Fruit fly (Drosophila melanogaster) whole organism, embryonic: ENCODE data around the gene CtsF.

Experiments
- Ada2b ChIP-seq: fragments of 200-800 bp; sonication (Bioruptor generic); IDR thresholded peaks from 2 replicates; pipeline ENCODE4 v1.3.6; 2022; ENCODE audit warnings: missing biosample characterization, missing genetic modification characterization
- CG10462 ChIP-seq: fragments of 200-800 bp; sonication (Bioruptor generic); optimal IDR thresholded peaks from 2 replicates; lab custom pipeline; 2016; ENCODE audit warnings: missing biosample characterization, missing genetic modification characterization
- CG11085 ChIP-seq: fragments of 200-800 bp; sonication (Bioruptor generic); IDR thresholded peaks from 2 replicates; pipeline ENCODE4 v1.3.6; 2022; ENCODE audit warnings: missing biosample characterization, missing genetic modification characterization
- CG11093 ChIP-seq: fragments of 200-800 bp; sonication (Bioruptor generic); IDR thresholded peaks from 3 replicates; pipeline ENCODE4 v1.3.6; 2022; ENCODE audit warnings: missing biosample characterization, missing genetic modification characterization
- CG12299 ChIP-seq: fragments of 200-800 bp; sonication (Bioruptor generic); optimal IDR thresholded peaks from 2 replicates; lab custom pipeline; 2018; ENCODE audit warnings: missing biosample characterization, mild to moderate bottlenecking, missing genetic modification characterization
- CG12744 ChIP-seq: fragments of 200-800 bp; sonication (Bioruptor generic); optimal IDR thresholded peaks from 2 replicates; lab custom pipeline; 2016; ENCODE audit warnings: missing biosample characterization, missing genetic modification characterization
- CG15601 ChIP-seq: fragments of 200-800 bp; sonication (Bioruptor generic); optimal IDR thresholded peaks from 3 replicates; lab custom pipeline; 2019; ENCODE audit warnings: missing biosample characterization, mild to moderate bottlenecking, missing genetic modification characterization, moderate library complexity
- CG2116 ChIP-seq: fragments of 200-800 bp; sonication (Bioruptor generic); optimal IDR thresholded peaks from 3 replicates; lab custom pipeline; 2018; ENCODE audit warnings: missing biosample characterization, mild to moderate bottlenecking, missing genetic modification characterization
- CG2202 ChIP-seq: fragments of 200-800 bp; sonication (Bioruptor generic); optimal IDR thresholded peaks from 2 replicates; lab custom pipeline; 2018; ENCODE audit warnings: missing biosample characterization, mild to moderate bottlenecking, missing genetic modification characterization
- CG31224 ChIP-seq: fragments of 200-800 bp; sonication (Bioruptor generic); IDR thresholded peaks from 2 replicates; pipeline ENCODE4 v1.3.6; 2022; ENCODE audit warnings: missing biosample characterization, missing genetic modification characterization
- CG31388 ChIP-seq: fragments of 200-800 bp; sonication (Bioruptor generic); optimal IDR thresholded peaks from 2 replicates; lab custom pipeline; 2016; ENCODE audit warnings: missing biosample characterization, missing genetic modification characterization
- CG4404 ChIP-seq: fragments of 200-800 bp; sonication (Bioruptor generic); IDR thresholded peaks from 2 replicates; pipeline ENCODE4 v1.3.6; 2022; ENCODE audit warnings: missing biosample characterization, missing genetic modification characterization
- CG4424 ChIP-seq: fragments of 200-800 bp; sonication (Bioruptor generic); optimal IDR thresholded peaks from 3 replicates; lab custom pipeline; 2016; ENCODE audit warnings: missing biosample characterization, missing genetic modification characterization
- CG6654 ChIP-seq: fragments of 200-800 bp; sonication (Bioruptor generic); optimal IDR thresholded peaks from 2 replicates; lab custom pipeline; 2017; ENCODE audit warnings: missing biosample characterization, mild to moderate bottlenecking, missing genetic modification characterization
- CG6765 ChIP-seq: fragments of 200-800 bp; sonication (Bioruptor generic); optimal IDR thresholded peaks from 3 replicates; lab custom pipeline; 2017; ENCODE audit warnings: missing biosample characterization, mild to moderate bottlenecking, missing genetic modification characterization
- CG6854 ChIP-seq: fragments of 200-800 bp; sonication (Bioruptor generic); optimal IDR thresholded peaks from 3 replicates; lab custom pipeline; 2017; ENCODE audit warnings: missing biosample characterization, mild to moderate bottlenecking, missing genetic modification characterization
- CG7928 ChIP-seq: fragments of 200-800 bp; sonication (Bioruptor generic); optimal IDR thresholded peaks from 2 replicates; lab custom pipeline; 2017; ENCODE audit warnings: missing biosample characterization, mild to moderate bottlenecking, missing genetic modification characterization
- CG9215 ChIP-seq: fragments of 200-800 bp; sonication (Bioruptor generic); IDR thresholded peaks from 2 replicates; pipeline ENCODE4 v1.3.6; 2022; ENCODE audit warnings: missing biosample characterization, missing genetic modification characterization
- CG9932 ChIP-seq: fragments of 200-800 bp; sonication (Bioruptor generic); IDR thresholded peaks from 2 replicates; pipeline ENCODE4 v1.3.6; 2022; ENCODE audit warnings: missing biosample characterization, missing genetic modification characterization
- E2f2 ChIP-seq: fragments of 200-800 bp; sonication (Bioruptor generic); IDR thresholded peaks from 2 replicates; pipeline ENCODE4 v1.3.6; 2022; ENCODE audit warnings: missing biosample characterization, missing genetic modification characterization
- ERR ChIP-seq: fragments of 200-800 bp; sonication (Bioruptor generic); optimal IDR thresholded peaks from 2 replicates; lab custom pipeline; 2016; ENCODE audit warnings: missing biosample characterization, missing genetic modification characterization
- GATAe ChIP-seq: fragments of 200-800 bp; sonication (Bioruptor generic); conservative IDR thresholded peaks from 2 replicates; pipeline ENCODE4 v1.3.6; 2022; ENCODE audit warnings: missing biosample characterization, missing genetic modification characterization
- Hmx ChIP-seq: fragments of 200-800 bp; sonication (Bioruptor generic); optimal IDR thresholded peaks from 2 replicates; lab custom pipeline; 2016; ENCODE audit warnings: missing biosample characterization, missing genetic modification characterization
- Kr ChIP-seq: fragments of 200-800 bp; sonication (Bioruptor generic); optimal IDR thresholded peaks from 2 replicates; lab custom pipeline; 2017; ENCODE audit warnings: missing biosample characterization, mild to moderate bottlenecking, missing genetic modification characterization
- Lhr ChIP-seq: fragments of 200-800 bp; sonication (Bioruptor generic); optimal IDR thresholded peaks from 3 replicates; lab custom pipeline; 2017; ENCODE audit warnings: mild to moderate bottlenecking, missing biosample characterization, missing genetic modification reagents, missing genetic modification characterization
- Mad ChIP-seq: fragments of 200-800 bp; sonication (Bioruptor generic); optimal IDR thresholded peaks from 2 replicates; lab custom pipeline; 2016; ENCODE audit warnings: missing biosample characterization, missing genetic modification characterization
- Mrtf ChIP-seq: fragments of 200-800 bp; sonication (Bioruptor generic); IDR thresholded peaks from 3 replicates; pipeline ENCODE4 v1.3.6; 2022; ENCODE audit warnings: missing biosample characterization, missing genetic modification characterization
- Side ChIP-seq: fragments of 200-800 bp; sonication (Bioruptor generic); optimal IDR thresholded peaks from 2 replicates; lab custom pipeline; 2016; ENCODE audit warnings: missing biosample characterization, missing genetic modification characterization
- ab ChIP-seq: fragments of 200-800 bp; sonication (Bioruptor generic); optimal IDR thresholded peaks from 2 replicates; lab custom pipeline; 2016; ENCODE audit warnings: missing biosample characterization, missing genetic modification characterization
- aop ChIP-seq: fragments of 200-800 bp; sonication (Bioruptor generic); IDR thresholded peaks from 2 replicates; pipeline ENCODE4 v1.3.6; 2022; ENCODE audit warnings: missing biosample characterization, missing genetic modification characterization
- bsh ChIP-seq, 2 experiments: fragments of 200-800 bp; sonication (Bioruptor generic); optimal IDR thresholded peaks; 2 replicates each; lab custom pipeline; 2017 to 2018; ENCODE audit warnings: mild to moderate bottlenecking in 2 of 2, missing biosample characterization in 2 of 2, missing genetic modification characterization in 2 of 2, moderate library complexity in 1 of 2
- cato ChIP-seq: fragments of 200-800 bp; sonication (Bioruptor generic); optimal IDR thresholded peaks from 2 replicates; lab custom pipeline; 2016; ENCODE audit warnings: missing biosample characterization, missing genetic modification characterization, borderline replicate concordance
- chn ChIP-seq: fragments of 200-800 bp; sonication (Bioruptor generic); optimal IDR thresholded peaks from 2 replicates; lab custom pipeline; 2016; ENCODE audit warnings: missing biosample characterization, missing genetic modification characterization
- dm ChIP-seq: fragments of 200-800 bp; sonication (Bioruptor generic); optimal IDR thresholded peaks from 3 replicates; lab custom pipeline; 2016; ENCODE audit warnings: missing biosample characterization, missing genetic modification characterization
- dysf ChIP-seq: fragments of 200-800 bp; sonication (Bioruptor generic); IDR thresholded peaks from 3 replicates; pipeline ENCODE4 v1.3.6; 2022; ENCODE audit warnings: missing biosample characterization, missing genetic modification characterization
- emc ChIP-seq: fragments of 200-800 bp; sonication (Bioruptor generic); optimal IDR thresholded peaks from 2 replicates; lab custom pipeline; 2016; ENCODE audit warnings: missing biosample characterization, missing genetic modification characterization
- fd102C ChIP-seq: fragments of 200-800 bp; sonication (Bioruptor generic); optimal IDR thresholded peaks from 2 replicates; lab custom pipeline; 2018; ENCODE audit warnings: missing biosample characterization, mild to moderate bottlenecking, missing genetic modification characterization, moderate library complexity
- fd96Cb ChIP-seq: fragments of 200-800 bp; sonication (Bioruptor generic); optimal IDR thresholded peaks from 2 replicates; lab custom pipeline; 2018; ENCODE audit warnings: missing biosample characterization, mild to moderate bottlenecking, missing genetic modification characterization, moderate library complexity
- knrl ChIP-seq: fragments of 200-800 bp; sonication (Bioruptor generic); IDR thresholded peaks from 3 replicates; pipeline ENCODE4 v1.3.6; 2022; ENCODE audit warnings: missing biosample characterization, missing genetic modification characterization; ENCODE audit not compliant: partially characterized antibody
- lov ChIP-seq, 2 experiments: fragments of 200-800 bp in 1 of 2; fragments of >200 bp in 1 of 2; sonication (Bioruptor generic) in 1 of 2; IDR thresholded peaks in 1 of 2; optimal IDR thresholded peaks in 1 of 2; 2 replicates in 1 of 2; 3 replicates in 1 of 2; pipeline versions ENCODE4 v1.3.6 to Lab custom; 2017 to 2022; ENCODE audit warnings: missing biosample characterization in 1 of 2, missing genetic modification characterization in 1 of 2
- p53 ChIP-seq: fragments of 200-800 bp; sonication (Bioruptor generic); optimal IDR thresholded peaks from 2 replicates; lab custom pipeline; 2016; ENCODE audit warnings: missing biosample characterization, missing genetic modification characterization
- pb ChIP-seq: fragments of 200-800 bp; sonication (Bioruptor generic); optimal IDR thresholded peaks from 3 replicates; lab custom pipeline; 2016; ENCODE audit warnings: missing biosample characterization, missing genetic modification characterization
- sc ChIP-seq, 3 experiments: fragments of >200 bp in 2 of 3; fragments of 200-800 bp in 1 of 3; sonication (Bioruptor generic) in 1 of 3; optimal IDR thresholded peaks; 2 replicates in 2 of 3; 3 replicates in 1 of 3; lab custom pipeline; 2017; ENCODE audit warnings: mild to moderate bottlenecking in 1 of 3, missing biosample characterization in 1 of 3, missing genetic modification characterization in 1 of 3, missing genetic modification reagents in 1 of 3
- sqz ChIP-seq: fragments of 200-800 bp; sonication (Bioruptor generic); optimal IDR thresholded peaks from 3 replicates; lab custom pipeline; 2018; ENCODE audit warnings: missing biosample characterization, mild to moderate bottlenecking, missing genetic modification characterization
- ssp ChIP-seq: fragments of 200-800 bp; sonication (Bioruptor generic); IDR thresholded peaks from 2 replicates; pipeline ENCODE4 v1.3.6; 2022; ENCODE audit warnings: missing biosample characterization, missing genetic modification characterization
- stc ChIP-seq: fragments of 200-800 bp; sonication (Bioruptor generic); IDR thresholded peaks from 2 replicates; pipeline ENCODE4 v1.3.6; 2022; ENCODE audit warnings: missing biosample characterization, missing genetic modification characterization
- toy ChIP-seq: fragments of 200-800 bp; sonication (Bioruptor generic); IDR thresholded peaks from 2 replicates; pipeline ENCODE4 v1.3.6; 2022; ENCODE audit warnings: missing biosample characterization, missing genetic modification characterization
- trem ChIP-seq: fragments of 200-800 bp; optimal IDR thresholded peaks from 3 replicates; lab custom pipeline; 2019; ENCODE audit warnings: missing biosample characterization, mild to moderate bottlenecking, missing genetic modification characterization, moderate library complexity
- tup ChIP-seq: fragments of 200-800 bp; sonication (Bioruptor generic); optimal IDR thresholded peaks from 2 replicates; lab custom pipeline; 2016; ENCODE audit warnings: missing biosample characterization, mild to moderate bottlenecking, missing genetic modification characterization, moderate library complexity
- vvl ChIP-seq: fragments of 200-800 bp; sonication (Bioruptor generic); IDR thresholded peaks from 2 replicates; pipeline ENCODE4 v1.3.6; 2022; ENCODE audit warnings: missing biosample characterization, missing genetic modification characterization

The CtsF gene

DNA sequence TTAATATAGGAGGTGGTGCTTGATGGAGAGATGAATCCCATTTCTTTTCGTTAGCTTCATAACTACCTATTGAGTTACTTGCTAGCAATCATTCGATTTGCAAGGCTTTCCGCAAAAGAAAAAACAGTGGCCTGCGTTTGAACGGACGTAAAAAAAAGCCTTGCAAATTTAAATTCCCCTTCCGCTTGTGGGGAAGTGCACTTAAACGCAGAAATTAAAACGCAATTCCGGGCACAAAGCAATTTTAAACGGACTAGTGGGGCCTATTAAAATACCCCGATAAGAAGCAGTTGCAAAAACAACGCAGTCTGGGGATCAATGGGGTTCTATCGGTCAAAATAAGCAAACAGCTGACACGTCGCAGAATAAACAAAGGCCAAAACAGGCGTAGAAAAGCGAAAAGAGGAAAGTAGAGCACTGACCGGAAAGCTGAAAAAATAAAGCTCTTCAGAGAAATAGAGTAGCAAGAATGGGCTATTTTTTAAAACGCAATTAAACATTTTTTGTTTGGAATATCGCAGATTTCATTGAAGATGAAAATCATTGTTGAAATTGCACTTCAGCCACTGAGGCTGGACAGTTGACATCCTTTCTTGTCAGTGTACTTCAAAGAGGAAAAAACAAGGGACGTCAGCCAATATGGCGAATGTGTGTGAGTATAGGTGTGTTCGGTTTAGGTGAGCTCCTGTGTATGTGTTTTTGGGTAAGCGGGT is 859 bp downstream of the CtsF start (continued):
- TF ChIP-seq cato (GFP tag; lab: Kevin White, UChicago): no peak
- TF ChIP-seq Lhr: no peak
- TF ChIP-seq dm: no peak
- no peak for TF ChIP-seq Mad (GFP tag; lab: Kevin White, UChicago)
- no peak for TF ChIP-seq knrl (GFP tag; lab: Robert Waterston, UW)
- TF ChIP-seq CG12299: no peak
- TF ChIP-seq CG6854 (GFP tag; lab: Kevin White, UChicago): no peak
- no peak for TF ChIP-seq Mrtf (GFP tag; lab: Robert Waterston, UW)
- TF ChIP-seq CG31388 (GFP tag; lab: Kevin White, UChicago): no peak
- TF ChIP-seq pb (GFP tag; lab: Kevin White, UChicago): no peak
- TF ChIP-seq bsh (GFP tag; optimal IDR thresholded peaks at IDR 0.05; lab: Kevin White, UChicago): no peak
- TF ChIP-seq CG12744: no peak
- no peak for TF ChIP-seq CG15601 (tag; lab: Kevin White, UChicago)
- TF ChIP-seq tup (GFP tag; lab: Kevin White, UChicago): no peak
- TF ChIP-seq CG2116 (GFP tag; lab: Kevin White, UChicago): no peak
- TF ChIP-seq CG31224 (GFP tag; lab: Robert Waterston, UW): no peak
- TF ChIP-seq aop (GFP tag; lab: Robert Waterston, UW): no peak
- no peak for TF ChIP-seq lov (optimal IDR thresholded peaks at IDR 0.05; lab: Kevin White, UChicago)
- TF ChIP-seq lov (GFP tag; IDR thresholded peaks at IDR 0.05; lab: Robert Waterston, UW): no peak
- TF ChIP-seq sqz: peak; percentile 27
- no peak for TF ChIP-seq toy (GFP tag; lab: Robert Waterston, UW)
- TF ChIP-seq CG2202 (tag; lab: Kevin White, UChicago): no peak
- no peak for TF ChIP-seq CG11085 (GFP tag; lab: Robert Waterston, UW)
- TF ChIP-seq fd102C (GFP tag; lab: Kevin White, UChicago): no peak
- no peak for TF ChIP-seq sc (optimal IDR thresholded peaks at IDR 0.05; lab: Kevin White, UChicago)
- no peak for TF ChIP-seq sc (GFP tag; optimal IDR thresholded peaks at IDR 0.05; lab: Kevin White, UChicago)
- TF ChIP-seq vvl (GFP tag; lab: Robert Waterston, UW): no peak
- TF ChIP-seq CG11093 (GFP tag; lab: Robert Waterston, UW): no peak
- no peak for TF ChIP-seq ab (GFP tag; lab: Kevin White, UChicago)
- TF ChIP-seq chn (GFP tag; lab: Kevin White, UChicago): no peak
- TF ChIP-seq CG7928 (GFP tag; lab: Kevin White, UChicago): no peak
- 0 out of 2 replicates have a peak, but pooled peaks have one; percentile 10 for TF ChIP-seq Ada2b (GFP tag; lab: Robert Waterston, UW)
- TF ChIP-seq Hmx (GFP tag; lab: Kevin White, UChicago): no peak
- TF ChIP-seq emc: no peak
- TF ChIP-seq fd96Cb: no peak
- TF ChIP-seq CG10462 (GFP tag; lab: Kevin White, UChicago): no peak
- no peak for TF ChIP-seq GATAe (GFP tag; lab: Robert Waterston, UW)
- TF ChIP-seq Side (GFP tag; lab: Kevin White, UChicago): peak; percentile 30
- no peak for TF ChIP-seq dysf (GFP tag; lab: Robert Waterston, UW)
- TF ChIP-seq CG6765 (GFP tag; lab: Kevin White, UChicago): no peak
- no peak for TF ChIP-seq ERR (GFP tag; lab: Kevin White, UChicago)
- no peak for TF ChIP-seq Kr (GFP tag; lab: Kevin White, UChicago)
- TF ChIP-seq p53: no peak
- no peak for TF ChIP-seq trem
- TF ChIP-seq E2f2 (GFP tag; lab: Robert Waterston, UW): no peak
- TF ChIP-seq stc (GFP tag; lab: Robert Waterston, UW): no peak
- no peak for TF ChIP-seq CG9215 (GFP tag; lab: Robert Waterston, UW)
- TF ChIP-seq CG6654 (GFP tag; lab: Kevin White, UChicago): no peak
- no peak; the same call in 1 of the 2 replicates for TF ChIP-seq CG9932 (GFP tag; lab: Robert Waterston, UW)
- no peak for TF ChIP-seq ssp (GFP tag; lab: Robert Waterston, UW)
- TF ChIP-seq CG4404 (GFP tag; lab: Robert Waterston, UW): no peak
- TF ChIP-seq CG4424 (GFP tag; lab: Kevin White, UChicago): peak; percentile 7
